Worm (Caenorhabditis elegans) whole organism, L1 larva: Measurements from ENCODE around the gene K01G5.8.

Experiments
- C16A3.4 ChIP-seq: fragments of 150-350 bp; optimal IDR thresholded peaks from 2 replicates; lab custom pipeline; 2014; ENCODE audit warnings: missing biosample characterization, missing genetic modification characterization
- F16B12.6 ChIP-seq: fragments of 150-350 bp; optimal IDR thresholded peaks from 2 replicates; lab custom pipeline; 2014; ENCODE audit warnings: missing biosample characterization, missing genetic modification characterization
- aly-2 ChIP-seq: fragments of 150-350 bp; optimal IDR thresholded peaks from 2 replicates; lab custom pipeline; 2014; ENCODE audit warnings: missing biosample characterization, missing genetic modification characterization
- ceh-63 ChIP-seq: fragments of 200-800 bp; sonication (Bioruptor generic); optimal IDR thresholded peaks from 2 replicates; lab custom pipeline; 2018; ENCODE audit warnings: mild to moderate bottlenecking, missing genetic modification characterization, missing compliant biosample characterization
- ceh-88 ChIP-seq: fragments of 200-800 bp; sonication (Bioruptor generic); IDR thresholded peaks from 2 replicates; pipeline ENCODE4 v1.3.6; 2022; ENCODE audit warnings: missing genetic modification characterization, missing compliant biosample characterization
- efl-1 ChIP-seq, 4 experiments: fragments of 150-350 bp; optimal IDR thresholded peaks in 3 of 4; peaks in 1 of 4; 1 replicate in 1 of 4; 2 replicates in 3 of 4; lab custom pipeline; 2014; ENCODE audit warnings: missing biosample characterization in 2 of 4, missing genetic modification characterization in 2 of 4, missing genetic modification reagents in 2 of 4
- efl-3 ChIP-seq: fragments of 200-800 bp; sonication (Bioruptor generic); optimal IDR thresholded peaks from 2 replicates; lab custom pipeline; 2018; ENCODE audit warnings: mild to moderate bottlenecking, missing genetic modification characterization, missing compliant biosample characterization
- egl-13 ChIP-seq: sonication (generic microtip); optimal IDR thresholded peaks from 2 replicates; lab custom pipeline; 2016; ENCODE audit warnings: missing genotype, missing genetic modification reagents, missing genetic modification characterization, missing compliant biosample characterization
- egl-27 ChIP-seq, 2 experiments: fragments of 150-350 bp in 1 of 2; sonication (generic microtip); optimal IDR thresholded peaks; 3 replicates each; lab custom pipeline; 2017 to 2018; ENCODE audit warnings: missing biosample characterization in 2 of 2, missing genetic modification characterization in 2 of 2, missing genetic modification reagents in 2 of 2
- elt-2 ChIP-seq: sonication (generic microtip); optimal IDR thresholded peaks from 2 replicates; lab custom pipeline; 2016; ENCODE audit warnings: missing genetic modification characterization, mild to moderate bottlenecking, inconsistent platforms, missing compliant biosample characterization, missing genetic modification reagents
- ets-5 ChIP-seq: fragments of 200-800 bp; sonication (Bioruptor generic); IDR thresholded peaks from 2 replicates; pipeline ENCODE4 v1.3.6; 2022; ENCODE audit warnings: missing genetic modification characterization, missing compliant biosample characterization
- fkh-10 ChIP-seq: sonication (generic microtip); optimal IDR thresholded peaks from 2 replicates; lab custom pipeline; 2017; ENCODE audit warnings: missing biosample characterization, missing genetic modification reagents, missing genetic modification characterization
- fos-1 ChIP-seq: fragments of 150-350 bp; optimal IDR thresholded peaks from 2 replicates; lab custom pipeline; 2014; ENCODE audit warnings: missing biosample characterization, missing genetic modification characterization
- hlh-17 ChIP-seq: fragments of 200-800 bp; sonication (Bioruptor generic); optimal IDR thresholded peaks from 2 replicates; lab custom pipeline; 2018; ENCODE audit warnings: missing genetic modification characterization, mild to moderate bottlenecking, missing compliant biosample characterization, moderate library complexity, borderline replicate concordance
- hlh-4 ChIP-seq: sonication (generic microtip); optimal IDR thresholded peaks from 2 replicates; lab custom pipeline; 2016; ENCODE audit warnings: mild to moderate bottlenecking, missing genetic modification characterization, missing compliant biosample characterization
- hpl-2 ChIP-seq: fragments of 150-350 bp; optimal IDR thresholded peaks from 2 replicates; lab custom pipeline; 2014; ENCODE audit warnings: missing biosample characterization, missing genetic modification reagents, missing genetic modification characterization
- irx-1 ChIP-seq: sonication (generic microtip); optimal IDR thresholded peaks from 2 replicates; lab custom pipeline; 2016; ENCODE audit warnings: missing genetic modification characterization, missing compliant biosample characterization
- lin-13 ChIP-seq: fragments of 150-350 bp; optimal IDR thresholded peaks from 2 replicates; lab custom pipeline; 2014; ENCODE audit warnings: missing biosample characterization, missing genetic modification reagents, missing genetic modification characterization
- lin-14 ChIP-seq: fragments of 200-800 bp; sonication (Bioruptor generic); optimal IDR thresholded peaks from 2 replicates; lab custom pipeline; 2018; ENCODE audit warnings: mild to moderate bottlenecking, missing genetic modification characterization, moderate library complexity, missing compliant biosample characterization
- lin-15B ChIP-seq: fragments of 150-350 bp; sonication (generic microtip); optimal IDR thresholded peaks from 3 replicates; lab custom pipeline; 2014; ENCODE audit warnings: missing biosample characterization, missing genetic modification characterization
- lin-39 ChIP-seq: fragments of 150-350 bp; optimal IDR thresholded peaks from 2 replicates; lab custom pipeline; 2014; ENCODE audit warnings: missing biosample characterization, missing genetic modification reagents, missing genetic modification characterization
- lir-3 ChIP-seq: sonication (generic microtip); optimal IDR thresholded peaks from 2 replicates; lab custom pipeline; 2016; ENCODE audit warnings: mild to moderate bottlenecking, missing genetic modification characterization, moderate library complexity, missing compliant biosample characterization; ENCODE audit not compliant: poor library complexity
- lsy-2 ChIP-seq, 2 experiments: fragments of 150-350 bp; optimal IDR thresholded peaks; 2 replicates each; lab custom pipeline; 2014; ENCODE audit warnings: missing biosample characterization in 2 of 2, missing genetic modification characterization in 2 of 2
- mab-9 ChIP-seq: fragments of 200-800 bp; sonication (Bioruptor generic); IDR thresholded peaks from 2 replicates; pipeline ENCODE4 v1.3.6; 2022; ENCODE audit warnings: missing genetic modification reagents, missing genetic modification characterization, missing compliant biosample characterization
- mdl-1 ChIP-seq, 2 experiments: fragments of 150-350 bp; optimal IDR thresholded peaks; 2 replicates each; lab custom pipeline; 2014 to 2017; ENCODE audit warnings: missing biosample characterization in 2 of 2, missing genetic modification characterization in 2 of 2, inconsistent platforms in 1 of 2
- nhr-19 ChIP-seq: fragments of 200-800 bp; sonication (Bioruptor generic); conservative IDR thresholded peaks from 2 replicates; pipeline ENCODE4 v1.3.6; 2022; ENCODE audit warnings: missing genetic modification characterization, missing compliant biosample characterization
- nhr-20 ChIP-seq: sonication (generic microtip); optimal IDR thresholded peaks from 2 replicates; lab custom pipeline; 2016; ENCODE audit warnings: mild to moderate bottlenecking, missing genetic modification characterization, missing compliant biosample characterization
- nhr-237 ChIP-seq: fragments of 150-350 bp; optimal IDR thresholded peaks from 2 replicates; lab custom pipeline; 2014; ENCODE audit warnings: missing biosample characterization, missing genetic modification characterization
- nhr-28 ChIP-seq: fragments of 150-350 bp; optimal IDR thresholded peaks from 2 replicates; lab custom pipeline; 2014; ENCODE audit warnings: missing biosample characterization, missing genetic modification characterization
- nhr-47 ChIP-seq: sonication (generic microtip); optimal IDR thresholded peaks from 2 replicates; lab custom pipeline; 2016; ENCODE audit warnings: mild to moderate bottlenecking, missing genetic modification characterization, moderate library complexity, missing compliant biosample characterization
- nhr-71 ChIP-seq: sonication (generic microtip); optimal IDR thresholded peaks from 2 replicates; lab custom pipeline; 2016; ENCODE audit warnings: mild to moderate bottlenecking, missing genetic modification characterization, moderate library complexity, missing compliant biosample characterization
- nhr-77 ChIP-seq: fragments of 150-350 bp; optimal IDR thresholded peaks from 2 replicates; lab custom pipeline; 2014; ENCODE audit warnings: missing biosample characterization, missing genetic modification characterization
- nhr-84 ChIP-seq: sonication (generic microtip); optimal IDR thresholded peaks from 2 replicates; lab custom pipeline; 2017; ENCODE audit warnings: missing biosample characterization, missing genetic modification characterization
- nhr-85 ChIP-seq: sonication (generic microtip); peaks from one replicate; lab custom pipeline; 2016; ENCODE audit warnings: missing genetic modification characterization, inconsistent platforms, missing compliant biosample characterization
- nhr-90 ChIP-seq: sonication (generic microtip); optimal IDR thresholded peaks from 2 replicates; lab custom pipeline; 2016; ENCODE audit warnings: mild to moderate bottlenecking, missing genetic modification characterization, missing compliant biosample characterization; ENCODE audit not compliant: poor library complexity
- pax-3 ChIP-seq: fragments of 200-800 bp; sonication (Bioruptor generic); optimal IDR thresholded peaks from 2 replicates; lab custom pipeline; 2018; ENCODE audit warnings: mild to moderate bottlenecking, missing genetic modification characterization, moderate library complexity, missing compliant biosample characterization
- pqm-1 ChIP-seq: sonication (generic microtip); optimal IDR thresholded peaks from 3 replicates; lab custom pipeline; 2017; ENCODE audit warnings: missing biosample characterization, missing genetic modification characterization
- rnt-1 ChIP-seq: sonication (generic microtip); optimal IDR thresholded peaks from 2 replicates; lab custom pipeline; 2016; ENCODE audit warnings: mild to moderate bottlenecking, missing genetic modification characterization, moderate library complexity, missing compliant biosample characterization
- sptf-1 ChIP-seq: fragments of 150-350 bp; optimal IDR thresholded peaks from 2 replicates; lab custom pipeline; 2014; ENCODE audit warnings: missing biosample characterization, missing genetic modification characterization
- sup-37 ChIP-seq: fragments of 200-800 bp; sonication (Bioruptor generic); optimal IDR thresholded peaks from 2 replicates; lab custom pipeline; 2018; ENCODE audit warnings: mild to moderate bottlenecking, missing genetic modification characterization, missing compliant biosample characterization
- swsn-7 ChIP-seq: sonication (generic microtip); optimal IDR thresholded peaks from 2 replicates; lab custom pipeline; 2016; ENCODE audit warnings: missing genetic modification characterization, missing compliant biosample characterization
- tlp-1 ChIP-seq: fragments of 150-350 bp; optimal IDR thresholded peaks from 2 replicates; lab custom pipeline; 2014; ENCODE audit warnings: missing biosample characterization, missing genetic modification characterization
- unc-30 ChIP-seq: sonication (generic microtip); optimal IDR thresholded peaks from 2 replicates; lab custom pipeline; 2017; ENCODE audit warnings: missing biosample characterization, missing genetic modification characterization
- unc-98 ChIP-seq: fragments of 200-800 bp; sonication (Bioruptor generic); IDR thresholded peaks from 2 replicates; pipeline ENCODE4 v1.3.6; 2022; ENCODE audit warnings: missing genetic modification characterization, missing compliant biosample characterization
- vab-15 ChIP-seq: sonication (generic microtip); optimal IDR thresholded peaks from 2 replicates; lab custom pipeline; 2017; ENCODE audit warnings: missing genotype, mild to moderate bottlenecking, missing genetic modification characterization, missing compliant biosample characterization
- xbp-1 ChIP-seq: sonication (generic microtip); optimal IDR thresholded peaks from 2 replicates; lab custom pipeline; 2016; ENCODE audit warnings: missing genetic modification characterization, missing compliant biosample characterization
- zag-1 ChIP-seq: fragments of 150-350 bp; optimal IDR thresholded peaks from 2 replicates; lab custom pipeline; 2014; ENCODE audit warnings: missing biosample characterization, missing genetic modification characterization
- zip-4 ChIP-seq: fragments of 200-800 bp; sonication (Bioruptor generic); optimal IDR thresholded peaks from 2 replicates; lab custom pipeline; 2018; ENCODE audit warnings: mild to moderate bottlenecking, missing genetic modification characterization, moderate library complexity, missing compliant biosample characterization

Gene K01G5.8

DNA sequence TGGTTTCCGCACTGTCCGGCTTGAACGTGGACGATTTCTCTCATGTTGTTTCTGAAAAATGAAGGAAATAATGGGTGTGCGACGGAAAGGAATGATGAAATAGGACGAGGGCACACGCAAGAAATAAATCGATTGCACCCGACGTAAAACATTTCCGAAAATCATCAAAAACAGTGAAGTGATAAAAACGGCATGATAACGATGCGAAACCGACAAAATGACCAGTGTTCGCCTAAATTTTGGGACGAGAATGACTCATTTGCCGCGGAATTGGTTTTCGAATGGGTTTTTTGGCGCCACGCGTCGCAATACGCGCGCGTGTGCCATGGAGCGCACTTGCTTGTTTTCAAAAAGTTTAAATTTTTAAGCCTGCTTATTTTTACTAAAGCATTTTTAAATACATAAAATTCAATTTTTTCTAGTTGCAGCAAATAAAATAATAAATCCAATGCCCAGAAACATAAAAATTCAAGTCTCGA is 1.8 kb upstream of the K01G5.8 start, which contains the start of the genes tbb-1 and rib-2 (continued):
- TF ChIP-seq lin-39 (tag; lab: Kevin White, UChicago) (no peak), lin-15B (tag; lab: Kevin White, UChicago) (peak; percentile 90), swsn-7 (tag; lab: Kevin White, UChicago) (peak; percentile 21), rnt-1 (peak; percentile 54), lir-3 (tag; lab: Kevin White, UChicago) (no peak), nhr-90 (peak; percentile 34), lin-13 (GFP tag; lab: Kevin White, UChicago) (peak; percentile 52), mdl-1 (tag; optimal IDR thresholded peaks at IDR 0.05; lab: Kevin White, UChicago) (peak in 1 of 2 experiments; percentile 65), lsy-2 (tag; optimal IDR thresholded peaks at IDR 0.05; lab: Kevin White, UChicago) (peak; percentile 55 to 84), elt-2 (tag; lab: Kevin White, UChicago) (peak; percentile 66), fos-1 (tag; lab: Kevin White, UChicago) (peak; percentile 85), efl-1 (optimal IDR thresholded peaks at IDR 0.05; lab: Kevin White, UChicago) (peak; percentile 81 to 86), efl-1 (GFP tag; optimal IDR thresholded peaks at IDR 0.05 in 1 of 2; lab: Kevin White, UChicago) (peak; percentile 84 to 98), F16B12.6 (tag; lab: Kevin White, UChicago) (peak; percentile 72), mab-9 (GFP tag; lab: Robert Waterston, UW) (no peak), unc-98 (no peak), lin-14 (peak; percentile 85), nhr-20 (tag; lab: Kevin White, UChicago) (peak; percentile 47), hlh-4 (no peak), aly-2 (tag; lab: Kevin White, UChicago) (no peak), nhr-71 (tag; lab: Kevin White, UChicago) (peak; percentile 73), nhr-77 (tag; lab: Kevin White, UChicago) (peak; percentile 63), sptf-1 (tag; lab: Kevin White, UChicago) (no peak), nhr-84 (tag; lab: Kevin White, UChicago) (no peak), ceh-63 (GFP tag; lab: Kevin White, UChicago) (no peak), pax-3 (tag; lab: Kevin White, UChicago) (no peak), nhr-47 (tag; lab: Kevin White, UChicago) (peak; percentile 56), xbp-1 (tag; lab: Kevin White, UChicago) (peak; percentile 57), C16A3.4 (tag; lab: Kevin White, UChicago) (peak; percentile 54)

- TF ChIP-seq sup-37 (GFP tag; lab: Kevin White, UChicago) (no peak), egl-13 (tag; lab: Kevin White, UChicago) (peak; percentile 33), mab-9 (GFP tag; lab: Robert Waterston, UW) (no peak), irx-1 (tag; lab: Kevin White, UChicago) (peak; percentile 6), vab-15 (tag; lab: Kevin White, UChicago) (no peak), C16A3.4 (tag; lab: Kevin White, UChicago) (no peak), ceh-88 (GFP tag; lab: Robert Waterston, UW) (no peak), lin-15B (tag; lab: Kevin White, UChicago) (no peak), hlh-4 (no peak), xbp-1 (tag; lab: Kevin White, UChicago) (peak; percentile 70), egl-27 (tag; optimal IDR thresholded peaks at IDR 0.05; lab: Kevin White, UChicago) (no peak), nhr-237 (tag; lab: Kevin White, UChicago) (no peak), pqm-1 (no peak), fkh-10 (GFP tag; lab: Kevin White, UChicago) (no peak), aly-2 (tag; lab: Kevin White, UChicago) (no peak), lir-3 (tag; lab: Kevin White, UChicago) (no peak), nhr-90 (peak; percentile 17), zip-4 (GFP tag; lab: Kevin White, UChicago) (no peak), unc-30 (tag; lab: Kevin White, UChicago) (no peak), unc-98 (no peak), zag-1 (no peak), hlh-17 (GFP tag; lab: Kevin White, UChicago) (no peak), nhr-85 (peak; percentile 70), nhr-19 (GFP tag; lab: Robert Waterston, UW) (no peak), nhr-28 (tag; lab: Kevin White, UChicago) (no peak), tlp-1 (no peak), sptf-1 (tag; lab: Kevin White, UChicago) (no peak), hpl-2 (no peak), ets-5 (GFP tag; lab: Robert Waterston, UW) (no peak), lin-39 (tag; lab: Kevin White, UChicago) (no peak), efl-1 (optimal IDR thresholded peaks at IDR 0.05; lab: Kevin White, UChicago) (peak; percentile 67 to 72), efl-1 (GFP tag; optimal IDR thresholded peaks at IDR 0.05 in 1 of 2; lab: Kevin White, UChicago) (peak in 1 of 2 experiments; percentile 58), efl-3 (GFP tag; lab: Kevin White, UChicago) (no peak), mdl-1 (tag; optimal IDR thresholded peaks at IDR 0.05; lab: Kevin White, UChicago) (peak in 1 of 2 experiments; percentile 24)
Measured at ce11 chrIII:10739902-10740301, 670 bp downstream of the K01G5.8 start.
